Worm (Caenorhabditis elegans) whole organism, L2 larva: Measurements from ENCODE around the gene acdh-10.
A peak's percentile ranks its signal among the peaks of the same experiment; 100 is the strongest.

Experiments
- R02D3.7 ChIP-seq: fragments of 150-350 bp; optimal IDR thresholded peaks from 2 replicates; lab custom pipeline; 2014; ENCODE audit warnings: missing biosample characterization, missing genetic modification characterization
- aly-2 ChIP-seq: fragments of 150-350 bp; optimal IDR thresholded peaks from 2 replicates; lab custom pipeline; 2014; ENCODE audit warnings: missing biosample characterization, missing genetic modification characterization
- blmp-1 ChIP-seq: sonication (generic microtip); optimal IDR thresholded peaks from 2 replicates; lab custom pipeline; 2017; ENCODE audit warnings: missing genetic modification characterization, mild to moderate bottlenecking, missing compliant biosample characterization, antibody characterized with exemption, moderate library complexity; ENCODE audit not compliant: insufficient read depth
- ceh-82 ChIP-seq: fragments of 150-350 bp; optimal IDR thresholded peaks from 2 replicates; lab custom pipeline; 2014; ENCODE audit warnings: missing biosample characterization, missing genetic modification characterization
- crh-2 ChIP-seq: sonication (generic microtip); optimal IDR thresholded peaks from 2 replicates; lab custom pipeline; 2017; ENCODE audit warnings: missing biosample characterization, missing genetic modification characterization
- dmd-4 ChIP-seq: sonication (generic microtip); optimal IDR thresholded peaks from 2 replicates; lab custom pipeline; 2017; ENCODE audit warnings: missing biosample characterization, missing genetic modification characterization
- egl-27 ChIP-seq: sonication (generic microtip); optimal IDR thresholded peaks from 3 replicates; lab custom pipeline; 2017; ENCODE audit warnings: missing biosample characterization, missing genetic modification reagents, missing genetic modification characterization
- elt-3 ChIP-seq: sonication (generic microtip); optimal IDR thresholded peaks from 2 replicates; lab custom pipeline; 2017; ENCODE audit warnings: missing biosample characterization, missing genetic modification characterization
- fos-1 ChIP-seq: fragments of 150-350 bp; optimal IDR thresholded peaks from 2 replicates; lab custom pipeline; 2014; ENCODE audit warnings: missing biosample characterization, missing genetic modification characterization
- lsy-2 ChIP-seq, 2 experiments: fragments of 150-350 bp in 1 of 2; sonication (generic microtip) in 1 of 2; optimal IDR thresholded peaks; 2 replicates each; lab custom pipeline; 2014 to 2017; ENCODE audit warnings: missing biosample characterization in 2 of 2, missing genetic modification characterization in 2 of 2
- mab-5 ChIP-seq: fragments of 150-350 bp; optimal IDR thresholded peaks from 2 replicates; lab custom pipeline; 2014; ENCODE audit warnings: missing biosample characterization, missing genetic modification characterization
- nhr-10 ChIP-seq: sonication (generic microtip); optimal IDR thresholded peaks from 2 replicates; lab custom pipeline; 2017; ENCODE audit warnings: missing biosample characterization, missing genetic modification characterization
- nhr-11 ChIP-seq: fragments of 150-350 bp; optimal IDR thresholded peaks from 2 replicates; lab custom pipeline; 2014; ENCODE audit warnings: missing biosample characterization, missing genetic modification characterization
- nhr-12 ChIP-seq: fragments of 150-350 bp; optimal IDR thresholded peaks from 2 replicates; lab custom pipeline; 2014; ENCODE audit warnings: missing biosample characterization, missing genetic modification characterization
- nhr-129 ChIP-seq: fragments of 150-350 bp; optimal IDR thresholded peaks from 2 replicates; lab custom pipeline; 2014; ENCODE audit warnings: missing biosample characterization, missing genetic modification characterization
- nhr-21 ChIP-seq: fragments of 150-350 bp; optimal IDR thresholded peaks from 2 replicates; lab custom pipeline; 2014; ENCODE audit warnings: missing biosample characterization, missing genetic modification characterization
- nhr-23 ChIP-seq: fragments of 150-350 bp; optimal IDR thresholded peaks from 2 replicates; lab custom pipeline; 2014; ENCODE audit warnings: missing biosample characterization, missing genetic modification reagents, missing genetic modification characterization
- nhr-237 ChIP-seq: fragments of 150-350 bp; optimal IDR thresholded peaks from 2 replicates; lab custom pipeline; 2014; ENCODE audit warnings: missing biosample characterization, missing genetic modification characterization
- nhr-25 ChIP-seq: fragments of 150-350 bp; sonication (generic microtip); optimal IDR thresholded peaks from 3 replicates; lab custom pipeline; 2014; ENCODE audit warnings: missing biosample characterization, missing genetic modification characterization
- nhr-77 ChIP-seq: fragments of 150-350 bp; optimal IDR thresholded peaks from 2 replicates; lab custom pipeline; 2014; ENCODE audit warnings: missing biosample characterization, missing genetic modification characterization
- sma-3 ChIP-seq: sonication (generic microtip); optimal IDR thresholded peaks from 2 replicates; lab custom pipeline; 2016; ENCODE audit warnings: missing genetic modification reagents, missing genetic modification characterization, missing compliant biosample characterization
- sma-9 ChIP-seq, 2 experiments: fragments of 150-350 bp in 1 of 2; sonication (generic microtip) in 1 of 2; optimal IDR thresholded peaks; 2 replicates each; lab custom pipeline; 2014 to 2016; ENCODE audit warnings: missing genetic modification characterization in 2 of 2, mild to moderate bottlenecking in 1 of 2, missing biosample characterization in 1 of 2, missing compliant biosample characterization in 1 of 2, missing genetic modification reagents in 1 of 2, moderate library complexity in 1 of 2
- snpc-4 ChIP-seq: fragments of 150-350 bp; optimal IDR thresholded peaks from 2 replicates; lab custom pipeline; 2014; ENCODE audit warnings: missing biosample characterization, missing genetic modification characterization
- unc-39 ChIP-seq: fragments of 150-350 bp; optimal IDR thresholded peaks from 2 replicates; lab custom pipeline; 2014; ENCODE audit warnings: missing biosample characterization, missing genetic modification characterization
- unc-55 ChIP-seq: fragments of 150-350 bp; sonication (generic microtip); optimal IDR thresholded peaks from 3 replicates; lab custom pipeline; 2014; ENCODE audit warnings: missing biosample characterization, missing genetic modification reagents, missing genetic modification characterization
- unc-62 ChIP-seq: fragments of 150-350 bp; optimal IDR thresholded peaks from 2 replicates; lab custom pipeline; 2014; ENCODE audit warnings: missing biosample characterization, missing genetic modification reagents, missing genetic modification characterization
- zag-1 ChIP-seq: fragments of 150-350 bp; optimal IDR thresholded peaks from 2 replicates; lab custom pipeline; 2014; ENCODE audit warnings: missing biosample characterization, missing genetic modification characterization
- ztf-11 ChIP-seq: sonication (generic microtip); optimal IDR thresholded peaks from 2 replicates; lab custom pipeline; 2017; ENCODE audit warnings: missing biosample characterization, missing genetic modification characterization

Gene acdh-10

DNA sequence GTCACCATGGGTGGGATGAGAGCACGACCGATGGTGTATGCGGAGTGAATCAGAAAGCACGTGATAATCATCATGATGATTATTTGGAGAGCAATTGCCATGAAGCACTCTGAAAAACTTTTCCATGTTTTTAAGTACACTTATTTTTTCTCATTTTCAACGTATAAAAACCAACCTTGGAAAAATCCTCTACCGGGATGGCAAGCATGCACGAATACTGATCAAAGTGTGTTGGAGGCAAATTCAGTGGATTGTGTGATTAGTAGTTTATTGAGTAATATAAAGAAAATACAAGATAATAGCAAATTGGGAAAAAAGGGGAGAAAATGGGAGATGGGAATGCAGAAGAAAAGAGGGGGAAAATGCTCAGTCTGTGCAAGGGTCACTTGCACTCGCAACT lies 22.7 kb upstream of the acdh-10 start, which contains the start of gene T25G12.11:
Gene T25G12.11, minus strand, starts transcription at position 101 of the 400 bp plus-strand sequence.
- no peak for TF ChIP-seq snpc-4
- TF ChIP-seq ceh-82 (tag; lab: Kevin White, UChicago), result no peak
- TF ChIP-seq lsy-2 (tag; optimal IDR thresholded peaks at IDR 0.05; lab: Kevin White, UChicago), result no peak
- TF ChIP-seq egl-27 (tag; lab: Kevin White, UChicago), result no peak
- TF ChIP-seq nhr-23 (tag; lab: Kevin White, UChicago), result no peak
- TF ChIP-seq blmp-1, result no peak
- no peak for TF ChIP-seq aly-2 (tag; lab: Kevin White, UChicago)
- TF ChIP-seq nhr-10 (tag; lab: Kevin White, UChicago), result no peak
- no peak for TF ChIP-seq unc-39
- TF ChIP-seq, all 48 proteins: peak for 0

DNA sequence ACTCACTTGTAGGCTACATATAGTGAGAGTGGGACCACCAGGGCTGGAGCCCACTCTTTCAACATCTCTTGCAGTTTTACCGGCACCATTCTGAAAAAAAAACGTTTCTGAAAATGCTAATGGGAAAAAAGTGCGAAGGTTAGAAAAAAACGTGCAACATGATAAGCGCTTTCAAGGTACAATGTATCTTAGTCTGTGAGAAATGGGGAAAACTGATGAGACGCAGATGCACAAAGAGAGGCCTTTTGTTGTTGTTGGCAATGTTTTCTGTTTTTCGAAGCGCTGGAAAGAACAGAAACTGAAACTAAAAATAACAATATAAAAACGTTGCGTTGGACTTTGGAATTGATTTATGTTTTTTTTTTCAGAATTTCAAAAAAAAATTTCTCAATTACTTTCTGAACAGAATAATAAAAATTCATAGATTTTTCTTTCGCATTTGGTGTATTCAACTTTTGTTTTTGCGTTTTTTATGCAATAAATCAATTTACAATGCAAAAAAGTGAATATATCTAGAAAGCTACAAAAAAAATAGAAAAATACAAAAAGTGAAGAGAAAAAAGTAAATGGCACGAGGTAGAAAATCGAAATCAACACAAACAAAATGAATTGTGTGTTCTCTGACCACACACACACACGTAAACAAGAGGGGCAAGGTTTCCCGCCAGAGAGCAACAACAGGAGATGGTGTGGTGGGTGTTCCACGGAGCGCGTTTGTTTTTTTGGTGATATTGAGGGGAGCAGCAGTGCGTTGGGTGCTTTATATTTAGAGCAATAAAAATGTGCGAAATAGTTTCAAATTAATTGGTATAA lies 21.3 kb upstream of the acdh-10 start, which contains the start of gene dhs-30:
Gene dhs-30, minus strand, starts transcription at position 90 of the 813 bp plus-strand sequence.
- TF ChIP-seq mab-5 (tag; lab: Kevin White, UChicago) (no peak), dmd-4 (tag; lab: Kevin White, UChicago) (no peak), crh-2 (no peak), elt-3 (no peak), zag-1 (no peak), snpc-4 (no peak), nhr-21 (tag; lab: Kevin White, UChicago) (no peak), nhr-12 (tag; lab: Kevin White, UChicago) (no peak), sma-3 (no peak), nhr-25 (tag; lab: Kevin White, UChicago) (peak; percentile 54), unc-55 (no peak), fos-1 (tag; lab: Kevin White, UChicago) (peak; percentile 12), R02D3.7 (no peak), sma-9 (GFP tag; optimal IDR thresholded peaks at IDR 0.05; lab: Kevin White, UChicago) (no peak), sma-9 (tag; optimal IDR thresholded peaks at IDR 0.05; lab: Kevin White, UChicago) (no peak), nhr-11 (tag; lab: Kevin White, UChicago) (no peak), nhr-129 (tag; lab: Kevin White, UChicago) (peak; percentile 15)

ce11 chrX:17234988-17235387 lies 20.3 kb upstream of the acdh-10 start:
- TF ChIP-seq elt-3 (no peak), sma-3 (no peak)
- TF ChIP-seq, all 48 proteins: peak for 0

DNA sequence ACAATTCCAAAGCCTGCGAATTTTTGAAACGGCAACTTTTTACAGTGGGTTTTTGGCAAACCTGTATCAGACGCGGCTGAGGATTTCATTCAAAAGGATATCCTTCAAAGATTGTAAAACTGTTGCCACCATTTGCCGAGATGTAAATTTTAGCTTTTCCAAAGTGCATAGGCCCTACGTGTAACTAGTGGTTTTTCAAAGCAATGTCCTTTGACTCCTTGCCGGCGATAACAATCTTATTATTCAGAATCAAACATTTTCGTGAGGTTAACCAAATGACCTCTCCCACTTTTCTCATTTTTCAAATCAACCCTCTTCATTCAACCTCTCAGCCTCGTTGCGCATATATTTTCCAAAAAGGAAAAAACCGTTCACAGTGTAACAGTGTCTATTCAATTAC lies 16.6 kb upstream of the acdh-10 start, which contains the start of gene T25G12.3:
Gene T25G12.3, plus strand, starts transcription at position 301 of the 400 bp plus-strand sequence.
- peak; percentile 26 for TF ChIP-seq nhr-25 (tag; lab: Kevin White, UChicago)
- no peak for TF ChIP-seq nhr-77 (tag; lab: Kevin White, UChicago)

DNA sequence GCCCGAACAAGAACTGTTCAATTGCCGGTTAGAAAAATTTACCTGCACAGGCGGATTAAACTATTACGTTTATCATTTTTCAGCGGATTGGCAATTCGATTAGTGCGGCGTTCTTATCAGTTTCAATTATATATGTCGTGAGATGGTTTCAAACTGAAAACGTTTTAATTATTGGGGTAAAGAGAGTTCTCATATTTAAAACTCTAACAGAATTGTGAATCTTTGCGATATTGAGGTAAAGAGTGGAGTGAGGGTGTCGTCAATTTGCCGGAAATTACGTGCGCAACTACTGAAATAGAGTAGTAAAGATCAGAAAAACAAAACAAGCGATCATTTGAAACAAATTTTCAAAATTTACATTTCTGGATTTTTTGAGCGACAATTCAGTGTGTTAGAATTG lies 15.4 kb upstream of the acdh-10 start, which contains the start of gene T25G12.6:
Gene T25G12.6, minus strand, starts transcription at position 101 of the 400 bp plus-strand sequence.
- TF ChIP-seq fos-1 (tag; lab: Kevin White, UChicago) (peak; percentile 6), lsy-2 (tag; optimal IDR thresholded peaks at IDR 0.05; lab: Kevin White, UChicago) (no peak)

DNA sequence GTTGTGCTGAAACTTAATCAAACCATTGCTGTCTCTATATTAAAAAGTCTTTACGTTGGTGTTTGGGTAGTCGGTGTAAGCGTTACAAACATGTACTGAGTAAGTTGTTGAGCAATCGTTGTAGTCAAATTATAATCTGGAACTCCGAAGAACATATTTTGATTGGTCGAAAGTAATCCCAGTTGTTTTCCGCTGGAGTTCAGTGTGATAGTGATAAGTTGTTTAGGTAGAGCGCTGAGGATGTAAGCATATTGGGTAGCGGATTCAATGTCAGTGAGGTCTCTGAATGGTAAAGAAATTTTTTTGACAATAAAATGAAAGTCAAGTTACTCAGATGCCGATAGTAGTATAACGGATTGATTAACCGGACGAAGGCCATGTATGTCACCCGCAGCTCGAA lies 12.7 kb upstream of the acdh-10 start:
- TF ChIP-seq nhr-77 (tag; lab: Kevin White, UChicago) (no peak), nhr-237 (no peak), snpc-4 (no peak), unc-62 (GFP tag; lab: Kevin White, UChicago) (no peak), ztf-11 (tag; lab: Kevin White, UChicago) (no peak), zag-1 (no peak), blmp-1 (no peak)
